Worm (Caenorhabditis elegans) whole organism, L4 larva: ENCODE results near the gene T19C4.5.

Experiments used
- F10B5.3 ChIP-seq: sonication (generic microtip); optimal IDR thresholded peaks from 2 replicates; lab custom pipeline; 2016; ENCODE audit warnings: mild to moderate bottlenecking, missing genetic modification characterization, missing compliant biosample characterization
- F26F4.8 ChIP-seq: fragments of 200-800 bp; sonication (Bioruptor generic); conservative IDR thresholded peaks from 2 replicates; pipeline ENCODE4 v1.3.6; 2022; ENCODE audit warnings: missing genetic modification characterization, missing compliant biosample characterization
- R02D3.7 ChIP-seq: fragments of 150-350 bp; sonication (generic microtip); optimal IDR thresholded peaks from 3 replicates; lab custom pipeline; 2014; ENCODE audit warnings: missing biosample characterization, missing genetic modification characterization
- T26A8.4 ChIP-seq: fragments of 200-800 bp; sonication (Bioruptor generic); IDR thresholded peaks from 2 replicates; pipeline ENCODE4 v1.3.6; 2022; ENCODE audit warnings: missing genetic modification characterization, missing compliant biosample characterization
- Y48G9A.11 ChIP-seq: fragments of 200-800 bp; sonication (Bioruptor generic); IDR thresholded peaks from 2 replicates; pipeline ENCODE4 v1.3.6; 2022; ENCODE audit warnings: missing genetic modification reagents, missing genetic modification characterization, missing compliant biosample characterization
- Y75B8A.6 ChIP-seq: fragments of 200-800 bp; sonication (Bioruptor generic); IDR thresholded peaks from 2 replicates; pipeline ENCODE4 v1.3.6; 2022; ENCODE audit warnings: missing genetic modification reagents, missing genetic modification characterization, missing compliant biosample characterization
- aha-1 ChIP-seq: fragments of 150-350 bp; peaks from one replicate; lab custom pipeline; 2014; ENCODE audit warnings: missing biosample characterization, missing genetic modification characterization
- aly-2 ChIP-seq: sonication (generic microtip); optimal IDR thresholded peaks from 2 replicates; lab custom pipeline; 2018; ENCODE audit warnings: missing biosample characterization, missing genetic modification characterization
- ama-1 ChIP-seq: fragments of 150-350 bp; optimal IDR thresholded peaks from 2 replicates; lab custom pipeline; 2014; ENCODE audit warnings: inconsistent platforms, mixed read lengths
- ceh-20 ChIP-seq: fragments of 200-800 bp; sonication (Bioruptor generic); IDR thresholded peaks from 2 replicates; pipeline ENCODE4 v1.3.6; 2022; ENCODE audit warnings: missing genetic modification reagents, missing genetic modification characterization, missing compliant biosample characterization
- ceh-28 ChIP-seq: fragments of 150-350 bp; optimal IDR thresholded peaks from 2 replicates; lab custom pipeline; 2014; ENCODE audit warnings: missing biosample characterization, missing genetic modification reagents, missing genetic modification characterization
- ceh-32 ChIP-seq: sonication (generic microtip); optimal IDR thresholded peaks from 2 replicates; lab custom pipeline; 2016; ENCODE audit warnings: mild to moderate bottlenecking, missing genetic modification characterization, missing compliant biosample characterization; ENCODE audit not compliant: poor library complexity
- ceh-44 ChIP-seq: fragments of 200-800 bp; sonication (Bioruptor generic); IDR thresholded peaks from 2 replicates; pipeline ENCODE4 v1.3.6; 2022; ENCODE audit warnings: missing genetic modification reagents, missing genetic modification characterization, missing compliant biosample characterization
- ceh-62 ChIP-seq: sonication (generic microtip); optimal IDR thresholded peaks from 2 replicates; lab custom pipeline; 2017; ENCODE audit warnings: missing biosample characterization, missing genetic modification characterization
- ceh-82 ChIP-seq: sonication (generic microtip); optimal IDR thresholded peaks from 2 replicates; lab custom pipeline; 2017; ENCODE audit warnings: missing biosample characterization, missing genetic modification characterization
- ces-1 ChIP-seq: fragments of 150-350 bp; sonication (generic microtip); optimal IDR thresholded peaks from 4 replicates; lab custom pipeline; 2014; ENCODE audit warnings: missing biosample characterization, missing genetic modification reagents, missing genetic modification characterization
- cey-2 ChIP-seq: sonication (generic microtip); optimal IDR thresholded peaks from 3 replicates; lab custom pipeline; 2017; ENCODE audit warnings: missing genetic modification characterization, mild to moderate bottlenecking, missing compliant biosample characterization, antibody characterized with exemption, borderline replicate concordance; ENCODE audit not compliant: insufficient read depth
- daf-12 ChIP-seq: fragments of 150-350 bp; optimal IDR thresholded peaks from 2 replicates; lab custom pipeline; 2014; ENCODE audit warnings: missing biosample characterization, missing genetic modification reagents, missing genetic modification characterization
- daf-19 ChIP-seq: fragments of 200-800 bp; sonication (Bioruptor generic); conservative IDR thresholded peaks from 2 replicates; pipeline ENCODE4 v1.3.6; 2022; ENCODE audit warnings: missing genetic modification characterization, missing compliant biosample characterization
- dmd-9 ChIP-seq: fragments of 200-800 bp; sonication (Bioruptor generic); IDR thresholded peaks from 2 replicates; pipeline ENCODE4 v1.3.6; 2022; ENCODE audit warnings: missing genetic modification reagents, missing genetic modification characterization, missing compliant biosample characterization
- dve-1 ChIP-seq: sonication (generic microtip); optimal IDR thresholded peaks from 2 replicates; lab custom pipeline; 2017; ENCODE audit warnings: antibody characterized with exemption, mild to moderate bottlenecking, missing genetic modification characterization, missing compliant biosample characterization; ENCODE audit not compliant: insufficient read depth
- gei-8 ChIP-seq: fragments of 200-800 bp; sonication (Bioruptor generic); optimal IDR thresholded peaks from 2 replicates; lab custom pipeline; 2018; ENCODE audit warnings: mild to moderate bottlenecking, missing genetic modification characterization, missing compliant biosample characterization
- hif-1 ChIP-seq, 2 experiments: sonication (generic microtip); optimal IDR thresholded peaks; 2 replicates each; lab custom pipeline; 2016 to 2017; ENCODE audit warnings: missing compliant biosample characterization in 2 of 2, missing genetic modification characterization in 2 of 2, missing genetic modification reagents in 2 of 2, missing genotype in 2 of 2, mild to moderate bottlenecking in 1 of 2
- hlh-11 ChIP-seq: fragments of 200-800 bp; sonication (Bioruptor generic); optimal IDR thresholded peaks from 2 replicates; lab custom pipeline; 2018; ENCODE audit warnings: mild to moderate bottlenecking, missing genetic modification characterization, missing compliant biosample characterization
- hmg-1.1 ChIP-seq: fragments of 200-800 bp; sonication (Bioruptor generic); IDR thresholded peaks from 2 replicates; pipeline ENCODE4 v1.3.6; 2022; ENCODE audit warnings: missing genetic modification reagents, missing genetic modification characterization, missing compliant biosample characterization
- jun-1 ChIP-seq: fragments of 150-350 bp; optimal IDR thresholded peaks from 2 replicates; lab custom pipeline; 2014; ENCODE audit warnings: missing biosample characterization, missing genetic modification reagents, missing genetic modification characterization
- lin-1 ChIP-seq: fragments of 200-800 bp; sonication (Bioruptor generic); IDR thresholded peaks from 2 replicates; pipeline ENCODE4 v1.3.6; 2022; ENCODE audit warnings: missing genetic modification reagents, missing genetic modification characterization, missing compliant biosample characterization
- lin-29 ChIP-seq: fragments of 200-800 bp; sonication (Bioruptor generic); IDR thresholded peaks from 2 replicates; pipeline ENCODE4 v1.3.6; 2022; ENCODE audit warnings: missing genetic modification reagents, missing genetic modification characterization, missing compliant biosample characterization
- lin-38 ChIP-seq: fragments of 200-800 bp; sonication (Bioruptor generic); IDR thresholded peaks from 2 replicates; pipeline ENCODE4 v1.3.6; 2022; ENCODE audit warnings: missing genetic modification reagents, missing genetic modification characterization, missing compliant biosample characterization
- madf-9 ChIP-seq: fragments of 200-800 bp; sonication (Bioruptor generic); conservative IDR thresholded peaks from 2 replicates; pipeline ENCODE4 v1.3.6; 2022; ENCODE audit warnings: missing genetic modification reagents, missing genetic modification characterization, missing compliant biosample characterization
- mes-2 ChIP-seq: sonication (generic microtip); optimal IDR thresholded peaks from 2 replicates; lab custom pipeline; 2016; ENCODE audit warnings: missing genotype, mild to moderate bottlenecking, missing genetic modification characterization, missing compliant biosample characterization; ENCODE audit not compliant: poor library complexity, severe bottlenecking
- mxl-2 ChIP-seq: fragments of 200-800 bp; sonication (Bioruptor generic); conservative IDR thresholded peaks from 2 replicates; pipeline ENCODE4 v1.3.6; 2022; ENCODE audit warnings: missing genetic modification reagents, missing genetic modification characterization, missing compliant biosample characterization
- nhr-10 ChIP-seq: fragments of 150-350 bp; optimal IDR thresholded peaks from 2 replicates; lab custom pipeline; 2014; ENCODE audit warnings: missing biosample characterization, missing genetic modification characterization
- nhr-102 ChIP-seq: sonication (generic microtip); optimal IDR thresholded peaks from 2 replicates; lab custom pipeline; 2016; ENCODE audit warnings: mild to moderate bottlenecking, missing genetic modification characterization, moderate library complexity, missing compliant biosample characterization
- nhr-11 ChIP-seq: fragments of 150-350 bp; optimal IDR thresholded peaks from 2 replicates; lab custom pipeline; 2014; ENCODE audit warnings: missing biosample characterization, missing genetic modification characterization
- nhr-111 ChIP-seq: fragments of 200-800 bp; sonication (Bioruptor generic); optimal IDR thresholded peaks from 2 replicates; lab custom pipeline; 2018; ENCODE audit warnings: mild to moderate bottlenecking, missing genetic modification characterization, missing compliant biosample characterization
- nhr-25 ChIP-seq: sonication (generic microtip); optimal IDR thresholded peaks from 2 replicates; lab custom pipeline; 2017; ENCODE audit warnings: missing genetic modification characterization, mild to moderate bottlenecking, missing compliant biosample characterization, antibody characterized with exemption, moderate library complexity, borderline replicate concordance; ENCODE audit not compliant: insufficient read depth
- php-3 ChIP-seq: fragments of 200-800 bp; sonication (Bioruptor generic); IDR thresholded peaks from 2 replicates; pipeline ENCODE4 v1.3.6; 2022; ENCODE audit warnings: missing genetic modification reagents, missing genetic modification characterization, missing compliant biosample characterization
- snpc-1.2 ChIP-seq: fragments of 200-800 bp; sonication (Bioruptor generic); IDR thresholded peaks from 2 replicates; pipeline ENCODE4 v1.3.6; 2022; ENCODE audit warnings: missing genetic modification reagents, missing genetic modification characterization, missing compliant biosample characterization
- spr-1 ChIP-seq: sonication (generic microtip); optimal IDR thresholded peaks from 2 replicates; lab custom pipeline; 2016; ENCODE audit warnings: mild to moderate bottlenecking, missing genetic modification characterization, missing compliant biosample characterization
- tra-1 ChIP-seq: fragments of 200-800 bp; sonication (Bioruptor generic); IDR thresholded peaks from 2 replicates; pipeline ENCODE4 v1.3.6; 2022; ENCODE audit warnings: missing genetic modification reagents, missing genetic modification characterization, missing compliant biosample characterization
- unc-39 ChIP-seq: sonication (generic microtip); optimal IDR thresholded peaks from 2 replicates; lab custom pipeline; 2017; ENCODE audit warnings: missing biosample characterization, missing genetic modification characterization
- zag-1 ChIP-seq: fragments of 150-350 bp; optimal IDR thresholded peaks from 2 replicates; lab custom pipeline; 2014; ENCODE audit warnings: missing biosample characterization, missing genetic modification characterization
- ztf-11 ChIP-seq: fragments of 150-350 bp; optimal IDR thresholded peaks from 2 replicates; lab custom pipeline; 2014; ENCODE audit warnings: missing biosample characterization, missing genetic modification characterization
- ztf-7 ChIP-seq: fragments of 150-350 bp; optimal IDR thresholded peaks from 2 replicates; lab custom pipeline; 2014; ENCODE audit warnings: missing biosample characterization, missing genetic modification characterization

The T19C4.5 gene

ce11 chrV:11141179-11141578 is 30.8 kb upstream of the T19C4.5 start, which contains the start of gene folt-1:
TSS of gene folt-1 (plus strand) at chrV:11141479.
- no peak for TF ChIP-seq zag-1 (tag; lab: Kevin White, UChicago)
- no peak for TF ChIP-seq nhr-111 (GFP tag; lab: Kevin White, UChicago)
- TF ChIP-seq mes-2 (tag; lab: Kevin White, UChicago) = no peak
- no peak for TF ChIP-seq aha-1 (tag; lab: Kevin White, UChicago)
- TF ChIP-seq daf-12 = no peak
- TF ChIP-seq nhr-25 (tag; lab: Kevin White, UChicago) = no peak
- TF ChIP-seq spr-1 (tag; lab: Kevin White, UChicago) = no peak
- TF ChIP-seq cey-2 (tag; lab: Kevin White, UChicago) = no peak
- no peak for TF ChIP-seq hlh-11 (tag; lab: Kevin White, UChicago)
- TF ChIP-seq ceh-62 = no peak

- TF ChIP-seq dmd-9 (GFP tag; lab: Robert Waterston, UW) = no peak
- no peak for TF ChIP-seq nhr-11 (tag; lab: Kevin White, UChicago)
- no peak for TF ChIP-seq F10B5.3 (tag; lab: Kevin White, UChicago)
- TF ChIP-seq daf-12 = no peak
- TF ChIP-seq Y75B8A.6 (GFP tag; lab: Robert Waterston, UW) = no peak
- no peak for TF ChIP-seq php-3 (GFP tag; lab: Robert Waterston, UW)
- no peak for TF ChIP-seq nhr-10 (tag; lab: Kevin White, UChicago)
- TF ChIP-seq gei-8 (GFP tag; lab: Kevin White, UChicago) = no peak
- no peak for TF ChIP-seq hif-1 (tag; optimal IDR thresholded peaks at IDR 0.05; lab: Kevin White, UChicago)
- no peak for TF ChIP-seq ztf-7
- TF ChIP-seq nhr-102 (tag; lab: Kevin White, UChicago) = no peak
- no peak for TF ChIP-seq lin-1 (GFP tag; lab: Robert Waterston, UW)
- TF ChIP-seq mxl-2 (GFP tag; lab: Robert Waterston, UW) = no peak
- no peak for TF ChIP-seq ceh-44 (GFP tag; lab: Robert Waterston, UW)
Observed at ce11 chrV:11144694-11145093, 27.3 kb upstream of the T19C4.5 start, which contains the start of gene C06H2.7. TSS of gene C06H2.7 (minus strand) at chrV:11144794.

ce11 chrV:11146958-11147779 is 24.8 kb upstream of the T19C4.5 start, which contains the start of the genes T19C4.24 and nlp-33:
TSS of gene T19C4.24 (minus strand) at chrV:11147008.
TSS of gene nlp-33 (plus strand) at chrV:11147346.
- TF ChIP-seq hmg-1.1 = no peak
- TF ChIP-seq ceh-32 (tag; lab: Kevin White, UChicago) = no peak
- TF ChIP-seq nhr-11 (tag; lab: Kevin White, UChicago) = no peak
- no peak for TF ChIP-seq php-3 (GFP tag; lab: Robert Waterston, UW)
- TF ChIP-seq snpc-1.2 (GFP tag; lab: Robert Waterston, UW) = no peak
- no peak for TF ChIP-seq ceh-20 (GFP tag; lab: Robert Waterston, UW)
- no peak for TF ChIP-seq ces-1 (GFP tag; lab: Kevin White, UChicago)
- TF ChIP-seq Y48G9A.11 (GFP tag; lab: Robert Waterston, UW) = no peak
- TF ChIP-seq tra-1 (GFP tag; lab: Robert Waterston, UW) = no peak
- TF ChIP-seq ceh-28 (tag; lab: Kevin White, UChicago) = no peak
- TF ChIP-seq daf-19 (GFP tag; lab: Robert Waterston, UW) = no peak
- TF ChIP-seq lin-29 (GFP tag; lab: Robert Waterston, UW) = no peak
- no peak for TF ChIP-seq F26F4.8
- no peak for TF ChIP-seq unc-39 (tag; lab: Kevin White, UChicago)
- TF ChIP-seq ceh-44 (GFP tag; lab: Robert Waterston, UW) = no peak
- no peak for TF ChIP-seq lin-38 (GFP tag; lab: Robert Waterston, UW)
- 0 out of 2 replicates have a peak, but pooled peaks have one; percentile 4 for TF ChIP-seq madf-9
- TF ChIP-seq ceh-62 = no peak
- no peak for TF ChIP-seq ztf-11
- TF ChIP-seq dve-1 = no peak
- no peak; the same call in 1 of the 2 replicates for TF ChIP-seq T26A8.4 (GFP tag; lab: Robert Waterston, UW)
- no peak for TF ChIP-seq zag-1 (tag; lab: Kevin White, UChicago)
- TF ChIP-seq jun-1 = no peak
- TF ChIP-seq ama-1 (lab: Kevin White, UChicago) = peak; percentile 94
- TF ChIP-seq R02D3.7 (tag; lab: Kevin White, UChicago) = no peak
- TF ChIP-seq aly-2 = no peak
- no peak for TF ChIP-seq ceh-82 (tag; lab: Kevin White, UChicago)
